Fruit fly (Drosophila melanogaster): ENCODE results near the gene Galk.

Galk gene

dm6 chr3L:9023627-9024026 lies 37.7 kb upstream of the Galk start (continued):
- TF ChIP-seq dysf (GFP tag; IDR thresholded peaks at IDR 0.05) (peak; percentile 56; the same call in 1 of the 3 replicates), Abd-B (GFP tag; optimal IDR thresholded peaks at IDR 0.05) (peak; percentile 45), Hr3 (GFP tag; optimal IDR thresholded peaks at IDR 0.05) (peak; percentile 52), pros (GFP tag; optimal IDR thresholded peaks at IDR 0.05) (no peak), CG14710 (tag; optimal IDR thresholded peaks at IDR 0.05) (peak; percentile 79), Gsc (GFP tag; IDR thresholded peaks at IDR 0.05) (peak; percentile 19; the same call in 1 of the 2 replicates), CG9609 (GFP tag; optimal IDR thresholded peaks at IDR 0.05) (peak; percentile 58), CG33557 (GFP tag; optimal IDR thresholded peaks at IDR 0.05) (peak; percentile 74), Sry-β (GFP tag; optimal IDR thresholded peaks at IDR 0.05) (no peak), cwo (GFP tag; optimal IDR thresholded peaks at IDR 0.05) (peak; percentile 45), Lpt (GFP tag; optimal IDR thresholded peaks at IDR 0.05) (no peak), CG17328 (GFP tag; IDR thresholded peaks at IDR 0.05) (peak; percentile 66), CG4730 (GFP tag; IDR thresholded peaks at IDR 0.05) (peak; percentile 7; the same call in 1 of the 2 replicates), Asciz (GFP tag; optimal IDR thresholded peaks at IDR 0.05) (no peak), fd3F (GFP tag; optimal IDR thresholded peaks at IDR 0.05) (no peak), CG4617 (GFP tag; optimal IDR thresholded peaks at IDR 0.05; ENCODE audit: borderline replicate concordance) (no peak), GATAe (GFP tag; conservative IDR thresholded peaks at IDR 0.05) (no peak), CTCF (GFP tag; optimal IDR thresholded peaks at IDR 0.05) (no peak), CG4360 (GFP tag; IDR thresholded peaks at IDR 0.05) (no peak), MESR4 (GFP tag; optimal IDR thresholded peaks at IDR 0.05) (peak; percentile 7), C15 (GFP tag; IDR thresholded peaks at IDR 0.05) (0 out of 3 replicates have a peak, but pooled peaks have one; percentile 18), sr (GFP tag; IDR thresholded peaks at IDR 0.05) (no peak), nerfin-2 (GFP tag; IDR thresholded peaks at IDR 0.05; ENCODE audit: partially characterized antibody) (no peak), nerfin-1 (tag; optimal IDR thresholded peaks at IDR 0.05) (peak; percentile 53), Kr (GFP tag; optimal IDR thresholded peaks at IDR 0.05) (no peak), CG10462 (GFP tag; optimal IDR thresholded peaks at IDR 0.05) (peak; percentile 61), gce (GFP tag; IDR thresholded peaks at IDR 0.05) (no peak), CG13775 (GFP tag; optimal IDR thresholded peaks at IDR 0.05) (peak; percentile 77), Ada2b (GFP tag; IDR thresholded peaks at IDR 0.05) (peak; percentile 54; the same call in 1 of the 2 replicates), Camta (GFP tag; optimal IDR thresholded peaks at IDR 0.05) (peak; percentile 65), Dp (GFP tag; optimal IDR thresholded peaks at IDR 0.05) (no peak), ken (GFP tag; IDR thresholded peaks at IDR 0.05) (no peak), CG10543 (GFP tag; optimal IDR thresholded peaks at IDR 0.05) (peak; percentile 6), crp (GFP tag; optimal IDR thresholded peaks at IDR 0.05) (no peak), CG15696 (tag; optimal IDR thresholded peaks at IDR 0.05) (peak; percentile 94), CG13296 (GFP tag; optimal IDR thresholded peaks at IDR 0.05) (no peak), grau (tag; optimal IDR thresholded peaks at IDR 0.05) (peak; percentile 70), dan (GFP tag; IDR thresholded peaks at IDR 0.05) (peak; percentile 69), Gug (GFP tag; IDR thresholded peaks at IDR 0.05) (no peak), CG12744 (GFP tag; optimal IDR thresholded peaks at IDR 0.05) (peak; percentile 64), Mes4 (GFP tag; optimal IDR thresholded peaks at IDR 0.05) (peak; percentile 51), crc (GFP tag; optimal IDR thresholded peaks at IDR 0.05) (peak; percentile 15), Ravus (GFP tag; IDR thresholded peaks at IDR 0.05) (no peak), CG10267 (tag; optimal IDR thresholded peaks at IDR 0.05) (peak; percentile 75), nmo (GFP tag; optimal IDR thresholded peaks at IDR 0.05) (peak; percentile 83), YL-1 (GFP tag; optimal IDR thresholded peaks at IDR 0.05) (no peak), lilli (GFP tag; optimal IDR thresholded peaks at IDR 0.05) (peak; percentile 73), Elba2 (GFP tag; optimal IDR thresholded peaks at IDR 0.05) (peak; percentile 71), HLHmδ (GFP tag; optimal IDR thresholded peaks at IDR 0.05) (no peak), CG14860 (GFP tag; IDR thresholded peaks at IDR 0.05; ENCODE audit: partially characterized antibody) (no peak), grn (GFP tag; optimal IDR thresholded peaks at IDR 0.05) (peak; percentile 25)
